Fruit fly (Drosophila melanogaster): ENCODE data around the gene Chrac-14.

The Chrac-14 gene

DNA sequence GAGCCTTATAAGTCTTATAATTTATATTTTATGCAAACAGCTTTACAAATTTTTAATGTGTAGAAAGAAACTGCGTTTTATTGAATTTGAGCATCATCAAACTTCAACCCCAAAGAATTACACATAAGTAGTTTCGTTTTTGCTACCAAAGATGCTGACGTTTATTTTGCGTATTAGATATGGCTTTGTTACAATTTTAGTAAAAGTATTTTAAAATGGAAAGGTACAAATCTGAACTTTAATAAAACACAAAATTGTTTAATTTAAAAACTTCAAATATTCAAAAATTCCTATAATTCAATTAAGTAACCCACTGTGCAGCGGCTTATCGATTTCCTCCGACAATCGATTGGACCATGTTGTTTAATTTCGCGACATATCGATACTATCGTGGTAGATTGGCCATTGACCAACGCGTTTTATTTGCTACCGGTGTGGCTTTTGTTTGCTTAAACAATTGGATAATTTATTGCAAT lies 26.9 kb downstream of the Chrac-14 start, which contains the start of gene prg:
TSS of gene prg (plus strand) at position 382 of the 476 bp plus-strand sequence.
- peak; percentile 82 for TF ChIP-seq tai (GFP tag; optimal IDR thresholded peaks at IDR 0.05)
- TF ChIP-seq sage (GFP tag; optimal IDR thresholded peaks at IDR 0.05), result peak; percentile 32
- TF ChIP-seq dsf (GFP tag; optimal IDR thresholded peaks at IDR 0.05; ENCODE audit: borderline replicate concordance), result peak; percentile 15
- peak; percentile 55 for TF ChIP-seq Myc (optimal IDR thresholded peaks at IDR 0.05)
- peak; percentile 8 for TF ChIP-seq CG32264 (GFP tag; optimal IDR thresholded peaks at IDR 0.05)
- TF ChIP-seq rgr (GFP tag; optimal IDR thresholded peaks at IDR 0.05), result peak; percentile 62
- TF ChIP-seq foxo (GFP tag; optimal IDR thresholded peaks at IDR 0.05), result peak; percentile 40 to 76
- peak; percentile 51 for TF ChIP-seq brk (GFP tag; optimal IDR thresholded peaks at IDR 0.05)
- TF ChIP-seq Jra (GFP tag; optimal IDR thresholded peaks at IDR 0.05), result peak; percentile 63
- no peak for TF ChIP-seq dmrt93B (GFP tag; optimal IDR thresholded peaks at IDR 0.05)
- peak; percentile 33 for TF ChIP-seq psq (GFP tag; optimal IDR thresholded peaks at IDR 0.05)
- TF ChIP-seq Rel (GFP tag; optimal IDR thresholded peaks at IDR 0.05), result no peak
- TF ChIP-seq Rel (tag; optimal IDR thresholded peaks at IDR 0.05), result no peak
- TF ChIP-seq sv (GFP tag; optimal IDR thresholded peaks at IDR 0.05), result peak; percentile 64
- TF ChIP-seq OdsH (GFP tag; optimal IDR thresholded peaks at IDR 0.05), result peak; percentile 28
- TF ChIP-seq fru (GFP tag; optimal IDR thresholded peaks at IDR 0.05), result peak; percentile 74
- no peak for TF ChIP-seq Hr78 (GFP tag; optimal IDR thresholded peaks at IDR 0.05)
- TF ChIP-seq br (GFP tag; optimal IDR thresholded peaks at IDR 0.05), result peak; percentile 28
- no peak for TF ChIP-seq jim (GFP tag; optimal IDR thresholded peaks at IDR 0.05)
- peak; percentile 84 for TF ChIP-seq woc (GFP tag; optimal IDR thresholded peaks at IDR 0.05)
- peak; percentile 40 for TF ChIP-seq Hr83 (GFP tag; optimal IDR thresholded peaks at IDR 0.05; ENCODE audit: poor library complexity, severe bottlenecking)
- peak; percentile 44 for TF ChIP-seq CG9705 (GFP tag; optimal IDR thresholded peaks at IDR 0.05)
- TF ChIP-seq dl (GFP tag; optimal IDR thresholded peaks at IDR 0.05; ENCODE audit: insufficient read depth in 1 of 2, partially characterized antibody in 2 of 2), result no peak
- no peak for TF ChIP-seq Mio (GFP tag; optimal IDR thresholded peaks at IDR 0.05)
- peak; percentile 78 for TF ChIP-seq h (GFP tag; optimal IDR thresholded peaks at IDR 0.05)
- TF ChIP-seq HLH106 (tag; optimal IDR thresholded peaks at IDR 0.05), result peak; percentile 64
- TF ChIP-seq GATAd (GFP tag; optimal IDR thresholded peaks at IDR 0.05), result no peak
- TF ChIP-seq usp (GFP tag; optimal IDR thresholded peaks at IDR 0.05), result no peak
- TF ChIP-seq Hnf4 (GFP tag; optimal IDR thresholded peaks at IDR 0.05), result peak; percentile 66
- TF ChIP-seq Sp1 (GFP tag; optimal IDR thresholded peaks at IDR 0.05), result peak; percentile 66
- no peak for TF ChIP-seq CrebA (GFP tag; optimal IDR thresholded peaks at IDR 0.05; ENCODE audit: borderline replicate concordance)
- TF ChIP-seq ey (GFP tag; optimal IDR thresholded peaks at IDR 0.05), result peak; percentile 45

DNA sequence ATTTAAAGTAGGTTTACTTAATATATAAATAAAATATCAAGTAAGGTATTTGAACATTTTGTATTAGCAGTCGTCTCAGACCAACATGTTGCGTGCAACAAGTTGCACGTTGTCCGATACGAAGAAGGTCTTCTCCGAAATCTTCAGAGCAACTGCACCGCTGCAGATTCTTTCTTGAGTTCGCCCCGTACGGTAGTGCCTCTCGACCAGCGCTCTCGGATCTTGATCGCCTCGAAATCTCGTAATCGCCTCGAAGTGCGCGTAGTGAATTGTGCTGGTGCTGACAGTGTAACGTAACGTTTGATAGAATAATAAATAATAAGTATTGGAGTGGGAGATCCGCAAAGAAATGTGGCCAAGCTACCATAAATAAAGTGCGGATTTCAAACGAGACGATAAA lies 29.4 kb downstream of the Chrac-14 start, which contains the start of gene dachs:
TSS of gene dachs (plus strand) at position 175 of the 400 bp plus-strand sequence.
- TF ChIP-seq dl (GFP tag; optimal IDR thresholded peaks at IDR 0.05; ENCODE audit: insufficient read depth in 1 of 2, partially characterized antibody in 2 of 2), result no peak
- TF ChIP-seq woc (GFP tag; optimal IDR thresholded peaks at IDR 0.05), result no peak
- no peak for TF ChIP-seq fru (GFP tag; optimal IDR thresholded peaks at IDR 0.05)
- TF ChIP-seq CG32264 (GFP tag; optimal IDR thresholded peaks at IDR 0.05), result no peak
- TF ChIP-seq Dfd (GFP tag; optimal IDR thresholded peaks at IDR 0.05), result no peak
- no peak for TF ChIP-seq GATAd (GFP tag; optimal IDR thresholded peaks at IDR 0.05)
- TF ChIP-seq Sp1 (GFP tag; optimal IDR thresholded peaks at IDR 0.05), result no peak
- no peak for TF ChIP-seq Myc (optimal IDR thresholded peaks at IDR 0.05)
- TF ChIP-seq HLH106 (tag; optimal IDR thresholded peaks at IDR 0.05), result no peak
- TF ChIP-seq foxo (GFP tag; optimal IDR thresholded peaks at IDR 0.05), result no peak
- no peak for TF ChIP-seq CG9705 (GFP tag; optimal IDR thresholded peaks at IDR 0.05)
- no peak for TF ChIP-seq jim (GFP tag; optimal IDR thresholded peaks at IDR 0.05)
- no peak for TF ChIP-seq pan (optimal IDR thresholded peaks at IDR 0.05)
- no peak for TF ChIP-seq Hr83 (GFP tag; optimal IDR thresholded peaks at IDR 0.05; ENCODE audit: poor library complexity, severe bottlenecking)

DNA sequence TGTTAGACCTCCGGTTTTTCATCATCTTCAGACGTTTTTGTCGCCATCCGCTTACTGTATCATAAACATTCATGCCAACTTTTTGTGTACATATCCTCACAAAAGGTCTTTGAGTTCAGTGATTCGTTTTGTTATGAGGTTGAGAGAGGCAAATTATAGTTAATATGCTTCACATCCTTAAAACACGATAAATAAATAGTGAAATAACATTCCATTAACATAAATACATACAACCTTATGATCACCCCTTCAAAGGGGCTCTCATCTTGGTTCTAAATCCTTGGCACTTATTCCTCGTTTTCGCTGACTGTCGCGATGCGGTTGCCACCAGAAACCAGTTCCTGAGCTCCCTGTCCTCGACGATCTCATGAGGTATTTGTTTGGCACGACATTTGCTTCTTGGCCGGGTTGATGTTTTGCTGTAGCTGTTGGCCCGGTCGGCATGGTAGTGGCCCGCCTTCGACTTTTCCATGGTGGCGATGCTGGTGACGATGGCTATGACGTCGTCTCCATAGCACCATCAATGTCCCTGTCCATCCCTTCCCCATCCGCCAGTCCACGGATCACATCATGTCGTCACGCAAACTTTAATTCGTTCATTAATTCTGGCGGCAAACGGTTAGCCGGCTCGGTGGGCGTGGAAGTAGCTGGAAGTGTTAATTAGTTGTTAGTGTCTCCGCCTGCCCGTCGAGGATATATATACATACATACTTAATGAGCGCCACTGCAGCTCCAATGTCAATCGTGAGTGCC lies 31.9 kb downstream of the Chrac-14 start:
- TF ChIP-seq fru (GFP tag; optimal IDR thresholded peaks at IDR 0.05) (peak; percentile 48), N (GFP tag; optimal IDR thresholded peaks at IDR 0.05) (no peak), rgr (GFP tag; optimal IDR thresholded peaks at IDR 0.05) (peak; percentile 11), psq (GFP tag; optimal IDR thresholded peaks at IDR 0.05) (peak; percentile 11), sv (GFP tag; optimal IDR thresholded peaks at IDR 0.05) (no peak), dmrt93B (GFP tag; optimal IDR thresholded peaks at IDR 0.05) (no peak), ey (GFP tag; optimal IDR thresholded peaks at IDR 0.05) (peak; percentile 30), Abd-B (GFP tag; optimal IDR thresholded peaks at IDR 0.05) (no peak), h (GFP tag; optimal IDR thresholded peaks at IDR 0.05) (peak; percentile 40), OdsH (GFP tag; optimal IDR thresholded peaks at IDR 0.05) (peak; percentile 33), Jra (GFP tag; optimal IDR thresholded peaks at IDR 0.05) (no peak), woc (GFP tag; optimal IDR thresholded peaks at IDR 0.05) (peak; percentile 35), foxo (GFP tag; optimal IDR thresholded peaks at IDR 0.05) (peak in 1 of 2 experiments; percentile 52), tai (GFP tag; optimal IDR thresholded peaks at IDR 0.05) (no peak), lola (GFP tag; optimal IDR thresholded peaks at IDR 0.05) (no peak), HLH106 (tag; optimal IDR thresholded peaks at IDR 0.05) (peak; percentile 48)
